Fruit fly (Drosophila melanogaster): ENCODE results near the gene Sr-CIV.

Gene Sr-CIV

DNA sequence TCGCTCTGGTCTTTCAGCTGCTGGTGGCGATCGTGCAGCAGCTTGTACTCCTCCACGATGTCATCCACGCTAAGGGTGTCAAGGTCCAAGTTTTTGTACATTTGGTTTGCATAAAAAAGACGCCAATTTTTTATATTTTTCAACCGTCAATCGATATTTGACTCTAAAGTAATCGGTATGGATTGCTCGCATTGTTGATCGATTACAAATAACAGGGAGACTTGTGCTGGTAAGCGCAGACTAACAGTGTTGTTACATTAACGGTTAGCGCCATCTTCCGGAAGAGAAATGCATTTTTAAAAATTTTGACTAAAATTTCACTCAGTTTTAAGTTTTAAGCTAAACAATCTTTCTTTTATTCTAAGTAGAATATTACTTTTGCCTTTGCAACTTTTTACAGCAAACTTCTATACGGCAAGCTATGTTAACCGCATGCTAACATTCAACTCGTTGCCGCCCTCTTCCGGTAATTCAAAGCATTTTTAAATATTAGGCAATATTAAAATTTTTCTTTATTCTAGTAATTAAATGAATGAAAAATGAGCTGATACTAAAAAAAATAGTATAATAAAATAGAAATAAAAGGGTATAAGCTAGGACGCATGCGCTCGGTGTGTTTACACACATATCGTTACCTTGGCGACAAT lies 6.5 kb upstream of the Sr-CIV start, which contains the start of the genes Spindly and IFT57 (continued):
- 0 out of 2 replicates have a peak, but pooled peaks have one; percentile 21 for TF ChIP-seq sob (GFP tag; IDR thresholded peaks at IDR 0.05)
- peak; percentile 68; the same call in 2 of the 3 replicates for TF ChIP-seq Opbp (GFP tag; IDR thresholded peaks at IDR 0.05; ENCODE audit: partially characterized antibody)
- peak; percentile 63 for TF ChIP-seq nerfin-2 (GFP tag; IDR thresholded peaks at IDR 0.05; ENCODE audit: partially characterized antibody)
- TF ChIP-seq Scr (GFP tag; IDR thresholded peaks at IDR 0.05; ENCODE audit: partially characterized antibody): peak; percentile 67
- peak; percentile 74 for TF ChIP-seq CG6791 (GFP tag; IDR thresholded peaks at IDR 0.05; ENCODE audit: partially characterized antibody)
- no peak for TF ChIP-seq CG12104 (GFP tag; optimal IDR thresholded peaks at IDR 0.05)
- TF ChIP-seq Lpt (GFP tag; optimal IDR thresholded peaks at IDR 0.05): no peak
- TF ChIP-seq tx (GFP tag; optimal IDR thresholded peaks at IDR 0.05): no peak
- peak; percentile 99 for TF ChIP-seq CG17186 (GFP tag; optimal IDR thresholded peaks at IDR 0.05)
- no peak for TF ChIP-seq dmrt11E (tag; optimal IDR thresholded peaks at IDR 0.05)
- no peak for TF ChIP-seq CG12071 (GFP tag; optimal IDR thresholded peaks at IDR 0.05)
- no peak for TF ChIP-seq Jarid2 (GFP tag; optimal IDR thresholded peaks at IDR 0.05)
- TF ChIP-seq CG9797 (GFP tag; optimal IDR thresholded peaks at IDR 0.05): no peak
- peak; percentile 15 for TF ChIP-seq Sin3A (optimal IDR thresholded peaks at IDR 0.05)
- no peak for TF ChIP-seq Atf3 (GFP tag; optimal IDR thresholded peaks at IDR 0.05)
- no peak for TF ChIP-seq CG14014 (GFP tag; IDR thresholded peaks at IDR 0.05)
- peak; percentile 23; the same call in 1 of the 2 replicates for TF ChIP-seq CG32772 (GFP tag; IDR thresholded peaks at IDR 0.05)
- no peak for TF ChIP-seq CG11093 (GFP tag; IDR thresholded peaks at IDR 0.05)
- TF ChIP-seq CG7786 (GFP tag; optimal IDR thresholded peaks at IDR 0.05): no peak
- no peak for TF ChIP-seq ERR (GFP tag; optimal IDR thresholded peaks at IDR 0.05)
- TF ChIP-seq CG6765 (GFP tag; optimal IDR thresholded peaks at IDR 0.05): no peak
- no peak for TF ChIP-seq Bdp1 (GFP tag; optimal IDR thresholded peaks at IDR 0.05)
- no peak for TF ChIP-seq grau (tag; optimal IDR thresholded peaks at IDR 0.05)
- TF ChIP-seq tna (GFP tag; IDR thresholded peaks at IDR 0.05; ENCODE audit: partially characterized antibody): 0 out of 2 replicates have a peak, but pooled peaks have one; percentile 13
- no peak for TF ChIP-seq CG18011 (GFP tag; optimal IDR thresholded peaks at IDR 0.05)
- TF ChIP-seq Drgx (GFP tag; IDR thresholded peaks at IDR 0.05): no peak
- TF ChIP-seq HLH54F (GFP tag; optimal IDR thresholded peaks at IDR 0.05): no peak
- no peak for TF ChIP-seq ssp (GFP tag; IDR thresholded peaks at IDR 0.05)
- TF ChIP-seq sqz (GFP tag; optimal IDR thresholded peaks at IDR 0.05): peak; percentile 58
- TF ChIP-seq bbx (GFP tag; IDR thresholded peaks at IDR 0.05; ENCODE audit: partially characterized antibody): peak; percentile 68
- no peak for TF ChIP-seq CG11456 (GFP tag; IDR thresholded peaks at IDR 0.05)
- no peak for TF ChIP-seq Dfd (GFP tag; optimal IDR thresholded peaks at IDR 0.05)
- no peak for TF ChIP-seq ash1 (GFP tag; optimal IDR thresholded peaks at IDR 0.05)
- no peak for TF ChIP-seq CG2889 (GFP tag; IDR thresholded peaks at IDR 0.05)
- TF ChIP-seq Hsf (GFP tag; optimal IDR thresholded peaks at IDR 0.05): no peak
- no peak for TF ChIP-seq danr (GFP tag; IDR thresholded peaks at IDR 0.05)
- TF ChIP-seq Deaf1 (tag; optimal IDR thresholded peaks at IDR 0.05): no peak
- no peak for TF ChIP-seq CG12236 (GFP tag; optimal IDR thresholded peaks at IDR 0.05)
- TF ChIP-seq CG13123 (GFP tag; optimal IDR thresholded peaks at IDR 0.05): no peak
- no peak for TF ChIP-seq Dad (GFP tag; optimal IDR thresholded peaks at IDR 0.05)
- TF ChIP-seq inv (GFP tag; IDR thresholded peaks at IDR 0.05; ENCODE audit: partially characterized antibody): no peak; the same call in 1 of the 2 replicates
- no peak for TF ChIP-seq cas (GFP tag; IDR thresholded peaks at IDR 0.05)
- peak; percentile 67; the same call in 2 of the 3 replicates for TF ChIP-seq CG34224 (GFP tag; IDR thresholded peaks at IDR 0.05; ENCODE audit: partially characterized antibody)
- TF ChIP-seq CG17361 (GFP tag; IDR thresholded peaks at IDR 0.05): 0 out of 3 replicates have a peak, but pooled peaks have one; percentile 27
- TF ChIP-seq trem (tag; optimal IDR thresholded peaks at IDR 0.05): peak; percentile 23
- TF ChIP-seq Gug (GFP tag; IDR thresholded peaks at IDR 0.05): no peak
- TF ChIP-seq ind (GFP tag; optimal IDR thresholded peaks at IDR 0.05): no peak
- TF ChIP-seq BEAF-32 (GFP tag; optimal IDR thresholded peaks at IDR 0.05): peak; percentile 57
- TF ChIP-seq CG12391 (tag; optimal IDR thresholded peaks at IDR 0.05): no peak
- peak; percentile 53 for TF ChIP-seq Myb (GFP tag; optimal IDR thresholded peaks at IDR 0.05)

All from whole organism, embryonic.